Worm (Caenorhabditis elegans): ENCODE data around the gene cks-1.

DNA sequence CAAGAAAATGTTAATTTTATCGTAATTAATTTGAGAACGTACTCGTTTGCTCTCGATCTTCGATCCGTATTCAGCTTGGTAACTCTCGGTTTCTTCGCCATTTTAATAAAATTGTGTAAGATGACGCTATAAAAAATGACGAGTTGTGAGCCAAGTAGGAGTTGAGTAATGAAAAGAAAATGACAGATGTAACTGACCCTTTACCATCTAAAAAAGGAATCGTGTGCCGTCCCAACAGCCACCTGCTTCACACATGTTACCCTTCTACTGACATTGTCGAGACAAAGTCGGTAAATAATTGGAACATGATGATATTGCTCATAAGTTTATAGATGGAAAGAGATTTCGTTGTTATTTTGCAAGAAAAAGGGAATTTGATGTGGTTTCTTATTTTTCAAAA is 34.4 kb upstream of the cks-1 start, which contains the start of gene hlh-12:
- no peak for TF ChIP-seq unc-55 (GFP tag; optimal IDR thresholded peaks at IDR 0.05)
- no peak for TF ChIP-seq eyg-1 (tag; optimal IDR thresholded peaks at IDR 0.05)
- TF ChIP-seq pqm-1 (tag; optimal IDR thresholded peaks at IDR 0.05), result no peak
- TF ChIP-seq ceh-48 (tag; optimal IDR thresholded peaks at IDR 0.05), result no peak

Measured in whole organism, late embryonic.